Worm (Caenorhabditis elegans) whole organism, early embryonic: Measurements from ENCODE around the gene K09F6.3.

Experiments used
- F13C5.2 ChIP-seq: sonication (generic microtip); optimal IDR thresholded peaks from 2 replicates; lab custom pipeline; 2017; ENCODE audit warnings: mild to moderate bottlenecking, missing genetic modification characterization, inconsistent platforms, missing compliant biosample characterization
- aly-1 ChIP-seq: sonication (generic microtip); optimal IDR thresholded peaks from 2 replicates; lab custom pipeline; 2016; ENCODE audit warnings: missing genetic modification characterization, missing compliant biosample characterization
- ama-1 ChIP-seq: fragments of 150-350 bp; optimal IDR thresholded peaks from 2 replicates; lab custom pipeline; 2014
- ceh-13 ChIP-seq: fragments of 200-800 bp; sonication (Bioruptor generic); optimal IDR thresholded peaks from 2 replicates; lab custom pipeline; 2018; ENCODE audit warnings: mild to moderate bottlenecking, missing genetic modification characterization, missing compliant biosample characterization
- ceh-36 ChIP-seq: sonication (generic microtip); optimal IDR thresholded peaks from 2 replicates; lab custom pipeline; 2016; ENCODE audit warnings: missing genetic modification characterization, inconsistent platforms, missing compliant biosample characterization
- flt-1 ChIP-seq: fragments of 200-800 bp; sonication (Bioruptor generic); IDR thresholded peaks from 2 replicates; pipeline ENCODE4 v1.3.6; 2022; ENCODE audit warnings: missing genetic modification characterization, missing compliant biosample characterization
- pes-1 ChIP-seq: fragments of 200-800 bp; sonication (Bioruptor generic); IDR thresholded peaks from 2 replicates; pipeline ENCODE4 v1.3.6; 2022; ENCODE audit warnings: missing genetic modification reagents, missing genetic modification characterization, missing compliant biosample characterization
- sea-1 ChIP-seq: fragments of 200-800 bp; sonication (Bioruptor generic); conservative IDR thresholded peaks from 2 replicates; pipeline ENCODE4 v1.3.6; 2022; ENCODE audit warnings: missing genetic modification characterization, missing compliant biosample characterization

ce11 chrII:2300861-2301260, 45.9 kb downstream of the K09F6.3 start, which contains the start of gene B0281.5:
- TF ChIP-seq ama-1 (lab: Kevin White, UChicago) (no peak), F13C5.2 (tag; lab: Kevin White, UChicago) (no peak), ceh-13 (GFP tag; lab: Kevin White, UChicago) (no peak), ceh-36 (tag; lab: Kevin White, UChicago) (no peak), sea-1 (no peak), aly-1 (no peak), flt-1 (GFP tag; lab: Robert Waterston, UW) (no peak), pes-1 (GFP tag; lab: Robert Waterston, UW) (no peak)
